Worm (Caenorhabditis elegans): ENCODE measurements around the gene F10G2.10.
A peak's percentile ranks its signal among the peaks of the same experiment; 100 is the strongest.
"Not testable (repeated sequence)": the region's sequence is repeated elsewhere in the genome, so short reads cannot be mapped to it uniquely, and the experiment has no call there.

Gene F10G2.10

ce11 chrV:7320909-7321308 lies 1.1 kb upstream of the F10G2.10 start, which contains the start of gene lmd-4:
TSS of gene lmd-4 (minus strand) at chrV:7321009.
- TF ChIP-seq nhr-43 (tag; optimal IDR thresholded peaks at IDR 0.05; ENCODE audit: poor library complexity, severe bottlenecking), result no peak
- TF ChIP-seq ceh-9 (tag; optimal IDR thresholded peaks at IDR 0.05), result no peak
- no peak for TF ChIP-seq nhr-77 (tag; optimal IDR thresholded peaks at IDR 0.05)
- no peak for TF ChIP-seq elt-1 (tag; optimal IDR thresholded peaks at IDR 0.05)
- no peak for TF ChIP-seq nhr-237 (tag; optimal IDR thresholded peaks at IDR 0.05)
- TF ChIP-seq R02D3.7 (tag; optimal IDR thresholded peaks at IDR 0.05), result no peak

ce11 chrV:7325285-7325684 lies 3.3 kb downstream of the F10G2.10 start, which contains the start of gene srx-92:
TSS of gene srx-92 (minus strand) at chrV:7325385.
- TF ChIP-seq jun-1 (tag; optimal IDR thresholded peaks at IDR 0.05) (no peak), R02D3.7 (tag; optimal IDR thresholded peaks at IDR 0.05) (no peak), nhr-76 (tag; optimal IDR thresholded peaks at IDR 0.05) (no peak), aly-2 (tag; optimal IDR thresholded peaks at IDR 0.05) (no peak), snpc-4 (tag; optimal IDR thresholded peaks at IDR 0.05) (no peak), nhr-67 (tag; optimal IDR thresholded peaks at IDR 0.05) (no peak), unc-39 (tag; optimal IDR thresholded peaks at IDR 0.05) (no peak), nhr-43 (tag; optimal IDR thresholded peaks at IDR 0.05; ENCODE audit: poor library complexity, severe bottlenecking) (no peak), nhr-11 (tag; optimal IDR thresholded peaks at IDR 0.05) (no peak), ceh-82 (tag; optimal IDR thresholded peaks at IDR 0.05) (no peak), zag-1 (tag; optimal IDR thresholded peaks at IDR 0.05) (no peak)

- TF ChIP-seq fos-1 (tag; optimal IDR thresholded peaks at IDR 0.05) (no peak), lin-39 (tag; optimal IDR thresholded peaks at IDR 0.05) (no peak), nhr-43 (tag; optimal IDR thresholded peaks at IDR 0.05; ENCODE audit: poor library complexity, severe bottlenecking) (no peak)
Measured at ce11 chrV:7326928-7327327, 4.9 kb downstream of the F10G2.10 start, which contains the start of gene F10G2.4. TSS of gene F10G2.4 (plus strand) at chrV:7327228.

- TF ChIP-seq R02D3.7 (tag; optimal IDR thresholded peaks at IDR 0.05) (no peak), nhr-11 (tag; optimal IDR thresholded peaks at IDR 0.05) (no peak), pha-4 (tag; optimal IDR thresholded peaks at IDR 0.05) (no peak), ceh-82 (tag; optimal IDR thresholded peaks at IDR 0.05) (no peak), sea-2 (GFP tag; optimal IDR thresholded peaks at IDR 0.05) (no peak), elt-2 (tag; optimal IDR thresholded peaks at IDR 0.05) (peak; percentile 2), mml-1 (tag; optimal IDR thresholded peaks at IDR 0.05) (no peak)
Measured at ce11 chrV:7328092-7328491, 6.1 kb downstream of the F10G2.10 start, which contains the start of gene clec-7. TSS of gene clec-7 (plus strand) at chrV:7328392.

ce11 chrV:7330868-7331267 lies 8.9 kb downstream of the F10G2.10 start, which contains the start of gene F10G2.2:
TSS of gene F10G2.2 (plus strand) at chrV:7331168.
- TF ChIP-seq mml-1 (tag; optimal IDR thresholded peaks at IDR 0.05), result no peak

- TF ChIP-seq skn-1 (tag; optimal IDR thresholded peaks at IDR 0.05) (no peak), egl-5 (tag; optimal IDR thresholded peaks at IDR 0.05) (no peak), fos-1 (tag; optimal IDR thresholded peaks at IDR 0.05) (no peak), hmg-11 (tag; optimal IDR thresholded peaks at IDR 0.05) (no peak), nhr-237 (tag; optimal IDR thresholded peaks at IDR 0.05) (no peak), ceh-28 (tag; optimal IDR thresholded peaks at IDR 0.05) (no peak), daf-12 (tag; optimal IDR thresholded peaks at IDR 0.05) (no peak)
Measured at ce11 chrV:7332253-7332652, 10.2 kb downstream of the F10G2.10 start, which contains the start of gene F10G2.1. TSS of gene F10G2.1 (plus strand) at chrV:7332553.

ce11 chrV:7337218-7337617 lies 15.2 kb downstream of the F10G2.10 start, which contains the start of gene F10G2.7:
TSS of gene F10G2.7 (minus strand) at chrV:7337318.
- TF ChIP-seq ztf-4, lsy-12, R02D3.7 (tag; optimal IDR thresholded peaks at IDR 0.05): not testable (repeated sequence)

ce11 chrV:7339831-7340230 lies 17.8 kb downstream of the F10G2.10 start, which contains the start of gene srh-187:
TSS of gene srh-187 (minus strand) at chrV:7339931.
- TF ChIP-seq eor-1 (tag; optimal IDR thresholded peaks at IDR 0.05) (no peak), ceh-28 (tag; optimal IDR thresholded peaks at IDR 0.05) (no peak), lsy-12 (tag; optimal IDR thresholded peaks at IDR 0.05) (no peak), nhr-43 (tag; optimal IDR thresholded peaks at IDR 0.05; ENCODE audit: poor library complexity, severe bottlenecking) (no peak), aly-2 (tag; optimal IDR thresholded peaks at IDR 0.05) (no peak), ceh-16 (tag; optimal IDR thresholded peaks at IDR 0.05) (no peak), ztf-4 (tag; optimal IDR thresholded peaks at IDR 0.05) (no peak), hmg-11 (tag; optimal IDR thresholded peaks at IDR 0.05) (no peak), fkh-10 (GFP tag; optimal IDR thresholded peaks at IDR 0.05) (no peak), fkh-2 (tag; optimal IDR thresholded peaks at IDR 0.05) (no peak), nhr-28 (tag; optimal IDR thresholded peaks at IDR 0.05) (no peak), tbx-2 (tag; optimal IDR thresholded peaks at IDR 0.05) (no peak)

Data from whole organism, L3 larva.